Fruit fly (Drosophila melanogaster): ENCODE measurements around the gene GCC88.

dm6 chr3R:11240891-11241290 is 10.5 kb upstream of the GCC88 start, which contains the start of the genes scpr-B and scpr-A:
- no peak for TF ChIP-seq CTCF (optimal IDR thresholded peaks at IDR 0.05)
- TF ChIP-seq CG8478 (optimal IDR thresholded peaks at IDR 0.05): no peak

Data from S2 (cell line).